Worm (Caenorhabditis elegans) whole organism, L3 larva: ENCODE measurements around the gene F18A1.7.
A peak's percentile ranks its signal among the peaks of the same experiment; 100 is the strongest.

ENCODE experiments used
- R02D3.7 ChIP-seq: fragments of 150-350 bp; optimal IDR thresholded peaks from 2 replicates; lab custom pipeline; 2014; ENCODE audit warnings: missing biosample characterization, missing genetic modification characterization
- aly-2 ChIP-seq: fragments of 150-350 bp; optimal IDR thresholded peaks from 2 replicates; lab custom pipeline; 2014; ENCODE audit warnings: missing biosample characterization, missing genetic modification characterization
- ama-1 ChIP-seq: fragments of 150-350 bp; optimal IDR thresholded peaks from 2 replicates; lab custom pipeline; 2018
- ceh-28 ChIP-seq: fragments of 150-350 bp; optimal IDR thresholded peaks from 2 replicates; lab custom pipeline; 2014; ENCODE audit warnings: missing biosample characterization, missing genetic modification reagents, missing genetic modification characterization
- ceh-82 ChIP-seq: fragments of 150-350 bp; optimal IDR thresholded peaks from 2 replicates; lab custom pipeline; 2014; ENCODE audit warnings: missing biosample characterization, missing genetic modification characterization
- ceh-9 ChIP-seq: sonication (generic microtip); optimal IDR thresholded peaks from 2 replicates; lab custom pipeline; 2018; ENCODE audit warnings: missing biosample characterization, missing genetic modification characterization
- daf-12 ChIP-seq: fragments of 150-350 bp; optimal IDR thresholded peaks from 2 replicates; lab custom pipeline; 2014; ENCODE audit warnings: missing biosample characterization, missing genetic modification reagents, missing genetic modification characterization
- egl-27 ChIP-seq: sonication (generic microtip); optimal IDR thresholded peaks from 4 replicates; lab custom pipeline; 2017; ENCODE audit warnings: missing biosample characterization, missing genetic modification reagents, missing genetic modification characterization
- egl-5 ChIP-seq: fragments of 150-350 bp; optimal IDR thresholded peaks from 2 replicates; lab custom pipeline; 2017; ENCODE audit warnings: missing biosample characterization, missing genetic modification reagents, missing genetic modification characterization, inconsistent platforms
- elt-2 ChIP-seq: sonication (generic microtip); optimal IDR thresholded peaks from 2 replicates; lab custom pipeline; 2016; ENCODE audit warnings: missing genetic modification reagents, mild to moderate bottlenecking, missing genetic modification characterization, missing compliant biosample characterization
- elt-3 ChIP-seq, 3 experiments: fragments of 150-350 bp in 1 of 3; sonication (generic microtip) in 2 of 3; optimal IDR thresholded peaks; 2 replicates in 2 of 3; 4 replicates in 1 of 3; lab custom pipeline; 2014 to 2017; ENCODE audit warnings: missing biosample characterization in 3 of 3, missing genetic modification characterization in 3 of 3
- eor-1 ChIP-seq, 2 experiments: fragments of 150-350 bp; optimal IDR thresholded peaks; 2 replicates each; lab custom pipeline; 2014 to 2018; ENCODE audit warnings: missing biosample characterization in 2 of 2, missing genetic modification characterization in 2 of 2
- fkh-10 ChIP-seq: sonication (generic microtip); optimal IDR thresholded peaks from 2 replicates; lab custom pipeline; 2017; ENCODE audit warnings: missing biosample characterization, missing genetic modification reagents, missing genetic modification characterization
- fkh-2 ChIP-seq: fragments of 150-350 bp; optimal IDR thresholded peaks from 2 replicates; lab custom pipeline; 2014; ENCODE audit warnings: missing biosample characterization, missing genetic modification reagents, missing genetic modification characterization
- fos-1 ChIP-seq: fragments of 150-350 bp; optimal IDR thresholded peaks from 2 replicates; lab custom pipeline; 2014; ENCODE audit warnings: missing biosample characterization, missing genetic modification characterization
- hmg-11 ChIP-seq: sonication (generic microtip); optimal IDR thresholded peaks from 2 replicates; lab custom pipeline; 2016; ENCODE audit warnings: missing genetic modification characterization, missing compliant biosample characterization
- jun-1 ChIP-seq: fragments of 150-350 bp; optimal IDR thresholded peaks from 2 replicates; lab custom pipeline; 2014; ENCODE audit warnings: missing biosample characterization, missing genetic modification reagents, missing genetic modification characterization
- lin-15B ChIP-seq: fragments of 150-350 bp; optimal IDR thresholded peaks from 2 replicates; lab custom pipeline; 2014; ENCODE audit warnings: missing biosample characterization, missing genetic modification characterization
- lin-39 ChIP-seq: fragments of 150-350 bp; optimal IDR thresholded peaks from 2 replicates; lab custom pipeline; 2018; ENCODE audit warnings: missing biosample characterization, missing genetic modification reagents, missing genetic modification characterization
- lsy-12 ChIP-seq: sonication (generic microtip); optimal IDR thresholded peaks from 2 replicates; lab custom pipeline; 2016; ENCODE audit warnings: mild to moderate bottlenecking, missing genetic modification characterization, missing compliant biosample characterization
- mdl-1 ChIP-seq: fragments of 150-350 bp; optimal IDR thresholded peaks from 2 replicates; lab custom pipeline; 2014; ENCODE audit warnings: missing biosample characterization, missing genetic modification characterization
- mml-1 ChIP-seq: fragments of 150-350 bp; sonication (generic microtip); optimal IDR thresholded peaks from 3 replicates; lab custom pipeline; 2014; ENCODE audit warnings: missing biosample characterization, missing genetic modification characterization
- nfya-1 ChIP-seq: sonication (generic microtip); optimal IDR thresholded peaks from 2 replicates; lab custom pipeline; 2017; ENCODE audit warnings: missing genetic modification characterization, mild to moderate bottlenecking, missing compliant biosample characterization, antibody characterized with exemption, moderate library complexity; ENCODE audit not compliant: insufficient read depth
- nhr-11 ChIP-seq: fragments of 150-350 bp; optimal IDR thresholded peaks from 2 replicates; lab custom pipeline; 2014; ENCODE audit warnings: missing biosample characterization, missing genetic modification characterization
- nhr-23 ChIP-seq: fragments of 150-350 bp; optimal IDR thresholded peaks from 2 replicates; lab custom pipeline; 2014; ENCODE audit warnings: missing biosample characterization, missing genetic modification reagents, missing genetic modification characterization
- nhr-237 ChIP-seq: fragments of 150-350 bp; optimal IDR thresholded peaks from 2 replicates; lab custom pipeline; 2014; ENCODE audit warnings: missing biosample characterization, missing genetic modification characterization
- nhr-28 ChIP-seq: fragments of 150-350 bp; optimal IDR thresholded peaks from 2 replicates; lab custom pipeline; 2014; ENCODE audit warnings: missing biosample characterization, missing genetic modification characterization
- nhr-67 ChIP-seq: fragments of 150-350 bp; optimal IDR thresholded peaks from 2 replicates; lab custom pipeline; 2014; ENCODE audit warnings: missing biosample characterization, missing genetic modification characterization
- nhr-76 ChIP-seq: fragments of 150-350 bp; sonication (generic microtip); optimal IDR thresholded peaks from 5 replicates; lab custom pipeline; 2014; ENCODE audit warnings: missing biosample characterization, missing genetic modification characterization
- nhr-77 ChIP-seq: fragments of 150-350 bp; optimal IDR thresholded peaks from 2 replicates; lab custom pipeline; 2014; ENCODE audit warnings: missing biosample characterization, missing genetic modification characterization
- pha-4 ChIP-seq: fragments of 150-350 bp; optimal IDR thresholded peaks from 2 replicates; lab custom pipeline; 2014; ENCODE audit warnings: missing biosample characterization, missing genetic modification reagents, missing genetic modification characterization
- pqm-1 ChIP-seq: fragments of 150-350 bp; optimal IDR thresholded peaks from 2 replicates; lab custom pipeline; 2017; ENCODE audit warnings: missing biosample characterization, missing genetic modification characterization, inconsistent platforms
- sea-2 ChIP-seq: fragments of 150-350 bp; sonication (generic microtip); optimal IDR thresholded peaks from 4 replicates; lab custom pipeline; 2014; ENCODE audit warnings: missing biosample characterization, missing genetic modification reagents, missing genetic modification characterization
- skn-1 ChIP-seq: fragments of 150-350 bp; optimal IDR thresholded peaks from 2 replicates; lab custom pipeline; 2014; ENCODE audit warnings: missing biosample characterization, missing genetic modification characterization
- snpc-4 ChIP-seq: fragments of 150-350 bp; optimal IDR thresholded peaks from 2 replicates; lab custom pipeline; 2014; ENCODE audit warnings: missing biosample characterization, missing genetic modification characterization
- tbx-2 ChIP-seq: sonication (generic microtip); optimal IDR thresholded peaks from 2 replicates; lab custom pipeline; 2016; ENCODE audit warnings: mild to moderate bottlenecking, missing genetic modification characterization, missing compliant biosample characterization
- unc-39 ChIP-seq: sonication (generic microtip); optimal IDR thresholded peaks from 4 replicates; lab custom pipeline; 2017; ENCODE audit warnings: missing biosample characterization, missing genetic modification characterization
- unc-62 ChIP-seq: fragments of 150-350 bp; sonication (generic microtip); optimal IDR thresholded peaks from 4 replicates; lab custom pipeline; 2014; ENCODE audit warnings: missing biosample characterization, missing genetic modification reagents, missing genetic modification characterization
- zag-1 ChIP-seq: fragments of 150-350 bp; optimal IDR thresholded peaks from 2 replicates; lab custom pipeline; 2014; ENCODE audit warnings: missing biosample characterization, missing genetic modification characterization
- ztf-4 ChIP-seq: fragments of 150-350 bp; optimal IDR thresholded peaks from 2 replicates; lab custom pipeline; 2014; ENCODE audit warnings: missing biosample characterization, missing genetic modification characterization

F18A1.7 gene

DNA sequence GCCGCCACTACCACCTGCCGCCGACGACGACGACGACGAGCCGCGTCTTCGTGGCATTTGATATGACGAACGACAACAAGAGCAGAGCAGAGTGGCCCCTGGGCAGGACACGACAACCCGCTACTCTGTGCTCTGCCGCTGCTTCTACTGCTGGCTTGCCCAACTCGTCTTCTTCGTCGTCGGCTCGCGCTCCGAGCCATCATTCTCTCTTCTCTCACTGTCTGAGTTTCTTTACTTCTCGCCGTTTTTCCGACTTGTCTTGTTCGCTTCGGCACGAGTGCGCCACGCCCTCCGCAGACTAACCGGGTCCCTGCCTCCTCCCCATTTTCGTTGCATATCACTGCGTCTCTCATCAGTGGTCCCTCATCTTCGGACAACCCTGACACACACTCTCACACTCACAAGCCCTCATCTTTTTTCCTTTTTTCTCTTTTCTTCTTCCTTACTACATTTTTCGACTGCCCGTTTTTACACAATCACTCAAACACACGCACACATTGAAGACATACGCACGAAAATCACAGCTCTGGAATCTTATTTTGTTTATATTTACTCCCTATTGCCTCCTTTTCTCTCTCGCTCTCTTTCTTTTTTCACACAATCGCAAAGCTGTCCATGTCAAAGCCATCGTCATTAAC, 21.4 kb downstream of the F18A1.7 start:
- TF ChIP-seq ztf-4 (no peak), daf-12 (tag; lab: Kevin White, UChicago) (no peak), fos-1 (tag; lab: Kevin White, UChicago) (no peak), tbx-2 (tag; lab: Kevin White, UChicago) (peak; percentile 9), eor-1 (tag; optimal IDR thresholded peaks at IDR 0.05; lab: Kevin White, UChicago) (no peak), nhr-237 (no peak), hmg-11 (tag; lab: Kevin White, UChicago) (peak; percentile 82), lsy-12 (no peak), lin-15B (tag; lab: Kevin White, UChicago) (peak; percentile 8), nhr-28 (tag; lab: Kevin White, UChicago) (no peak), skn-1 (tag; lab: Kevin White, UChicago) (peak; percentile 35), zag-1 (tag; lab: Kevin White, UChicago) (no peak), fkh-10 (GFP tag; lab: Kevin White, UChicago) (peak; percentile 73), unc-62 (GFP tag; lab: Kevin White, UChicago) (peak; percentile 84), unc-39 (tag; lab: Kevin White, UChicago) (no peak), elt-3 (tag; optimal IDR thresholded peaks at IDR 0.05; lab: Kevin White, UChicago) (no peak), lin-39 (tag; lab: Kevin White, UChicago) (peak; percentile 91), nhr-23 (tag; lab: Kevin White, UChicago) (no peak), nhr-67 (tag; lab: Kevin White, UChicago) (no peak), pqm-1 (tag; lab: Kevin White, UChicago) (no peak), nhr-76 (tag; lab: Kevin White, UChicago) (no peak), aly-2 (tag; lab: Kevin White, UChicago) (no peak), egl-5 (tag; lab: Kevin White, UChicago) (peak; percentile 67), fkh-2 (no peak), ceh-82 (no peak), mml-1 (tag; lab: Kevin White, UChicago) (no peak), ceh-9 (no peak), R02D3.7 (tag; lab: Kevin White, UChicago) (no peak), nhr-11 (peak; percentile 60), nhr-77 (tag; lab: Kevin White, UChicago) (no peak), jun-1 (tag; lab: Kevin White, UChicago) (no peak), ceh-28 (peak; percentile 11), sea-2 (GFP tag; lab: Kevin White, UChicago) (no peak), mdl-1 (peak; percentile 62), pha-4 (no peak), egl-27 (no peak), nfya-1 (tag; lab: Kevin White, UChicago) (peak; percentile 88), snpc-4 (tag; lab: Kevin White, UChicago) (peak; percentile 38)

DNA sequence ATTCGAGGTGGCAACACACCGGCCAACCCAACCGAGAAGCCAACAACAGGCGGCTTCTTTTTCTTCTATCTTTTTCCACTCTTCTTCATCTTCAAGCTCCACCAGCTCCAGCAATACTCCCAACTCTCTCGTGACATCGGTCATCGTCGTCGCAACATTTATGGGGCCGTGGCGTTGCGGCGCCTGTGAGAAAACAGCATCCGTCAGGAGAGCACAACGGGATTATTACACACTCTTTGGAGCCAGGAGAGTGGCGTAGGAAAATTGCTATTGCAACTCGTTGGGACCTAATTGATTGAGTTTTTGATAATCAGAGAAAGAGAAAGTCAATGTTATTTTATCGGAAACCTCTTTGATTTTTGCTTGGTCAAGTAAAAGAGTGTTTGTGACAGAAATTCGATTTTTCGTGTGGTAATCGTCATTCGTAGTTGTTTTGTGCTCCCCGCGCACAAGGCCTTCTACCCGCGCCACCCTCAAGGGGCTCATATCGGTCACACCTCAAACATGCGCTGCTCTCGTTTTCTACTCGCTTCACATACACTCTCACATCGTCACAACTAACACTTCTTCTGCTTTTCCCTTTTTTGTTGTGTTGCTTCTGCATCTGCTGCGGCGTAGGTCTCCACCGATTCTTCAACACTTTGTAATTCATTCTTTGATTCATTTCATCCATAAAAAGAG, 23.3 kb downstream of the F18A1.7 start:
- peak; percentile 69 for TF ChIP-seq lin-39 (tag; lab: Kevin White, UChicago)
- TF ChIP-seq egl-5 (tag; lab: Kevin White, UChicago): peak; percentile 21
- TF ChIP-seq nhr-11: peak; percentile 4
- peak; percentile 47 for TF ChIP-seq nfya-1 (tag; lab: Kevin White, UChicago)
- TF ChIP-seq fos-1 (tag; lab: Kevin White, UChicago): no peak

DNA sequence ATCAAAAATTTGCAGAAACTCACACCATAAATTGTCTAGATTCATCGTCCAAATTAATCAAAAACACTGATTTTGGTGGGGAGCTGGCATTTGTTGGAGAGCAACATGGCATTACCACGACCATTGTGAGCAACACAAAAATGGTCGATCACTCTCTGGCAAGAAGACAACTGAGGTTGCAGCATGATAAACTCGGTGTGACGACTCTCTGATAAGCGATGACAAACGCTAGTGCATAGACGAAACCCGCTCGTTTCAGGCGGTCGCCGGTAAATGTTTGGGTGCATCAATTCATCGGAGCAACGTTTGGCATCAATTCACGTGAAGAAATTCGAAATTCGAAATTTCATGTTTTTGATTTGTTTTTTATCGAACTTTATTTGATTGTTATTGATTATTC, 24.5 kb downstream of the F18A1.7 start:
- TF ChIP-seq egl-5 (tag; lab: Kevin White, UChicago) (no peak), ama-1 (lab: Kevin White, UChicago) (no peak), fkh-10 (GFP tag; lab: Kevin White, UChicago) (no peak), ceh-9 (no peak), pqm-1 (tag; lab: Kevin White, UChicago) (peak; percentile 3), elt-2 (tag; lab: Kevin White, UChicago) (peak; percentile 75), lin-15B (tag; lab: Kevin White, UChicago) (no peak), mdl-1 (no peak), nhr-237 (no peak)
